Worm (Caenorhabditis elegans): ENCODE data around the gene T06E8.2.

T06E8.2 gene

ce11 chrV:10042254-10042653 lies 6.0 kb upstream of the T06E8.2 start (continued):
- TF ChIP-seq ama-1 (optimal IDR thresholded peaks at IDR 0.05) (peak; percentile 12), alr-1 (tag; optimal IDR thresholded peaks at IDR 0.05; ENCODE audit: borderline replicate concordance) (no peak), lsy-2 (tag; optimal IDR thresholded peaks at IDR 0.05) (peak; percentile 95 to 98), lin-13 (GFP tag; optimal IDR thresholded peaks at IDR 0.05) (peak; percentile 57), hlh-4 (tag; optimal IDR thresholded peaks at IDR 0.05) (no peak), F16B12.6 (tag; optimal IDR thresholded peaks at IDR 0.05) (no peak), unc-86 (tag; optimal IDR thresholded peaks at IDR 0.05) (peak; percentile 68), nhr-76 (tag; optimal IDR thresholded peaks at IDR 0.05) (no peak), Y116A8C.19 (tag; optimal IDR thresholded peaks at IDR 0.05; ENCODE audit: borderline replicate concordance) (no peak), mep-1 (tag; optimal IDR thresholded peaks at IDR 0.05) (peak; percentile 58), nhr-85 (tag) (peak; percentile 87), ceh-82 (tag; optimal IDR thresholded peaks at IDR 0.05) (peak; percentile 74 to 83 (median 74)), irx-1 (tag; optimal IDR thresholded peaks at IDR 0.05) (peak; percentile 56), lir-3 (tag; optimal IDR thresholded peaks at IDR 0.05; ENCODE audit: poor library complexity) (peak; percentile 4), C04F5.9 (tag; optimal IDR thresholded peaks at IDR 0.05) (no peak), mab-9 (GFP tag; IDR thresholded peaks at IDR 0.05) (no peak), lin-35 (GFP tag; optimal IDR thresholded peaks at IDR 0.05) (peak; percentile 58 to 73), jun-1 (tag; optimal IDR thresholded peaks at IDR 0.05) (peak; percentile 67), nhr-90 (tag; optimal IDR thresholded peaks at IDR 0.05; ENCODE audit: poor library complexity) (no peak), grh-1 (GFP tag; IDR thresholded peaks at IDR 0.05) (peak; percentile 57), ceh-63 (GFP tag; optimal IDR thresholded peaks at IDR 0.05) (no peak), nhr-77 (tag; optimal IDR thresholded peaks at IDR 0.05) (peak; percentile 61), elt-3 (tag; optimal IDR thresholded peaks at IDR 0.05) (no peak), elt-2 (tag; optimal IDR thresholded peaks at IDR 0.05) (peak; percentile 17), pqm-1 (tag; optimal IDR thresholded peaks at IDR 0.05) (no peak), mef-2 (tag; optimal IDR thresholded peaks at IDR 0.05) (no peak), aly-2 (tag; optimal IDR thresholded peaks at IDR 0.05) (no peak), tlp-1 (tag; optimal IDR thresholded peaks at IDR 0.05) (no peak), nhr-84 (tag; optimal IDR thresholded peaks at IDR 0.05) (no peak), ceh-88 (GFP tag; IDR thresholded peaks at IDR 0.05) (no peak), nhr-11 (tag; optimal IDR thresholded peaks at IDR 0.05) (peak; percentile 11), nhr-28 (tag; optimal IDR thresholded peaks at IDR 0.05) (no peak), C34B4.2 (tag; optimal IDR thresholded peaks at IDR 0.05) (no peak), ztf-11 (tag; optimal IDR thresholded peaks at IDR 0.05) (no peak), hpl-2 (GFP tag; optimal IDR thresholded peaks at IDR 0.05) (no peak)

ce11 chrV:10041484-10041883 lies 5.3 kb upstream of the T06E8.2 start:
- TF ChIP-seq aha-1 (tag; optimal IDR thresholded peaks at IDR 0.05) (no peak), elt-2 (tag; optimal IDR thresholded peaks at IDR 0.05) (no peak), aly-2 (tag; optimal IDR thresholded peaks at IDR 0.05) (no peak), lin-14 (GFP tag; optimal IDR thresholded peaks at IDR 0.05) (peak; percentile 68), mef-2 (tag; optimal IDR thresholded peaks at IDR 0.05) (no peak), nhr-84 (tag; optimal IDR thresholded peaks at IDR 0.05) (no peak), lin-39 (tag; optimal IDR thresholded peaks at IDR 0.05) (no peak), zip-4 (GFP tag; optimal IDR thresholded peaks at IDR 0.05) (no peak), hlh-17 (GFP tag; optimal IDR thresholded peaks at IDR 0.05; ENCODE audit: borderline replicate concordance) (no peak), fkh-10 (GFP tag; optimal IDR thresholded peaks at IDR 0.05) (no peak), isw-1 (GFP tag; IDR thresholded peaks at IDR 0.05) (peak; percentile 8; the same call in 1 of the 2 replicates), egl-13 (tag; optimal IDR thresholded peaks at IDR 0.05) (no peak), sox-4 (tag; optimal IDR thresholded peaks at IDR 0.05) (no peak), pag-3 (tag; optimal IDR thresholded peaks at IDR 0.05; ENCODE audit: borderline replicate concordance, insufficient read depth) (no peak), nhr-11 (tag; optimal IDR thresholded peaks at IDR 0.05) (no peak), rnt-1 (tag; optimal IDR thresholded peaks at IDR 0.05) (no peak), ama-1 (optimal IDR thresholded peaks at IDR 0.05) (no peak), fos-1 (tag; optimal IDR thresholded peaks at IDR 0.05) (no peak), lin-35 (GFP tag; optimal IDR thresholded peaks at IDR 0.05) (peak in 1 of 2 experiments; percentile 4), dpl-1 (GFP tag; optimal IDR thresholded peaks at IDR 0.05) (no peak), C16A3.4 (tag; optimal IDR thresholded peaks at IDR 0.05) (no peak), C34B4.2 (tag; optimal IDR thresholded peaks at IDR 0.05) (no peak), unc-30 (tag; optimal IDR thresholded peaks at IDR 0.05) (no peak), pax-3 (tag; optimal IDR thresholded peaks at IDR 0.05) (no peak), ceh-88 (GFP tag; IDR thresholded peaks at IDR 0.05) (no peak), ceh-90 (tag; optimal IDR thresholded peaks at IDR 0.05) (no peak), grh-1 (GFP tag; IDR thresholded peaks at IDR 0.05) (no peak), alr-1 (tag; optimal IDR thresholded peaks at IDR 0.05; ENCODE audit: borderline replicate concordance) (no peak)

Measured in whole organism, L1 larva.